Fruit fly (Drosophila melanogaster): ENCODE results near the gene sn.

The sn gene

dm6 chrX:7944151-7944713 lies 19.6 kb upstream of the sn start:
- TF ChIP-seq psq (GFP tag; optimal IDR thresholded peaks at IDR 0.05) = no peak
- no peak for TF ChIP-seq Rel (GFP tag; optimal IDR thresholded peaks at IDR 0.05)
- peak; percentile 99 for TF ChIP-seq Rel (tag; optimal IDR thresholded peaks at IDR 0.05)
- TF ChIP-seq Hr83 (GFP tag; optimal IDR thresholded peaks at IDR 0.05; ENCODE audit: poor library complexity, severe bottlenecking) = no peak

- peak; percentile 5 for TF ChIP-seq CG9705 (GFP tag; optimal IDR thresholded peaks at IDR 0.05)
- peak; percentile 24 to 65 for TF ChIP-seq foxo (GFP tag; optimal IDR thresholded peaks at IDR 0.05)
- TF ChIP-seq Rel (GFP tag; optimal IDR thresholded peaks at IDR 0.05) = peak; percentile 50
- peak; percentile 8 for TF ChIP-seq Rel (tag; optimal IDR thresholded peaks at IDR 0.05)
- no peak for TF ChIP-seq Vsx2 (GFP tag; optimal IDR thresholded peaks at IDR 0.05; ENCODE audit: partially characterized antibody)
- no peak for TF ChIP-seq Dfd (GFP tag; optimal IDR thresholded peaks at IDR 0.05)
- no peak for TF ChIP-seq Hr78 (GFP tag; optimal IDR thresholded peaks at IDR 0.05)
- no peak for TF ChIP-seq lola (GFP tag; optimal IDR thresholded peaks at IDR 0.05)
- TF ChIP-seq h (GFP tag; optimal IDR thresholded peaks at IDR 0.05) = peak; percentile 81
- TF ChIP-seq OdsH (GFP tag; optimal IDR thresholded peaks at IDR 0.05) = peak; percentile 61
- TF ChIP-seq CrebA (GFP tag; optimal IDR thresholded peaks at IDR 0.05; ENCODE audit: borderline replicate concordance) = no peak
- TF ChIP-seq N (GFP tag; optimal IDR thresholded peaks at IDR 0.05) = no peak
- TF ChIP-seq tai (GFP tag; optimal IDR thresholded peaks at IDR 0.05) = no peak
- TF ChIP-seq brk (GFP tag; optimal IDR thresholded peaks at IDR 0.05) = no peak
- no peak for TF ChIP-seq dsf (GFP tag; optimal IDR thresholded peaks at IDR 0.05; ENCODE audit: borderline replicate concordance)
- TF ChIP-seq fru (GFP tag; optimal IDR thresholded peaks at IDR 0.05) = peak; percentile 71
- no peak for TF ChIP-seq sv (GFP tag; optimal IDR thresholded peaks at IDR 0.05)
- peak; percentile 44 for TF ChIP-seq Jra (GFP tag; optimal IDR thresholded peaks at IDR 0.05)
- TF ChIP-seq Hr83 (GFP tag; optimal IDR thresholded peaks at IDR 0.05; ENCODE audit: poor library complexity, severe bottlenecking) = peak; percentile 45
- TF ChIP-seq CG32264 (GFP tag; optimal IDR thresholded peaks at IDR 0.05) = peak; percentile 41
- TF ChIP-seq sage (GFP tag; optimal IDR thresholded peaks at IDR 0.05) = peak; percentile 85
- peak; percentile 74 to 86 for TF ChIP-seq dl (GFP tag; optimal IDR thresholded peaks at IDR 0.05; ENCODE audit: insufficient read depth in 1 of 2, partially characterized antibody in 2 of 2)
- peak; percentile 69 for TF ChIP-seq HLH106 (tag; optimal IDR thresholded peaks at IDR 0.05)
- TF ChIP-seq Hnf4 (GFP tag; optimal IDR thresholded peaks at IDR 0.05) = peak; percentile 49
- peak; percentile 46 for TF ChIP-seq dmrt93B (GFP tag; optimal IDR thresholded peaks at IDR 0.05)
- TF ChIP-seq usp (GFP tag; optimal IDR thresholded peaks at IDR 0.05) = no peak
- peak; percentile 77 for TF ChIP-seq rgr (GFP tag; optimal IDR thresholded peaks at IDR 0.05)
- TF ChIP-seq br (GFP tag; optimal IDR thresholded peaks at IDR 0.05) = peak; percentile 60
- peak; percentile 54 for TF ChIP-seq Sp1 (GFP tag; optimal IDR thresholded peaks at IDR 0.05)
- TF ChIP-seq Abd-B (GFP tag; optimal IDR thresholded peaks at IDR 0.05) = no peak
- no peak for TF ChIP-seq pan (optimal IDR thresholded peaks at IDR 0.05)
- TF ChIP-seq Mio (GFP tag; optimal IDR thresholded peaks at IDR 0.05) = no peak
- peak; percentile 79 for TF ChIP-seq ey (GFP tag; optimal IDR thresholded peaks at IDR 0.05)
- peak; percentile 44 for TF ChIP-seq psq (GFP tag; optimal IDR thresholded peaks at IDR 0.05)
- TF ChIP-seq woc (GFP tag; optimal IDR thresholded peaks at IDR 0.05) = peak; percentile 46
- no peak for TF ChIP-seq jim (GFP tag; optimal IDR thresholded peaks at IDR 0.05)
- peak; percentile 85 for TF ChIP-seq Dif (GFP tag; optimal IDR thresholded peaks at IDR 0.05; ENCODE audit: partially characterized antibody)
Observed at dm6 chrX:7944772-7945722, 18.8 kb upstream of the sn start.

Measured in whole organism, wandering third instar larva.